Worm (Caenorhabditis elegans): ENCODE measurements around the gene unc-39.

The unc-39 gene

ce11 chrV:14350949-14351348, 21.9 kb upstream of the unc-39 start:
- TF ChIP-seq snpc-1.1 (tag; optimal IDR thresholded peaks at IDR 0.05; ENCODE audit: insufficient read depth) (no peak), pbrm-1 (GFP tag; IDR thresholded peaks at IDR 0.05) (peak; percentile 68; the same call in 1 of the 2 replicates), ceh-91 (GFP tag; IDR thresholded peaks at IDR 0.05) (no peak), ets-4 (GFP tag; optimal IDR thresholded peaks at IDR 0.05) (peak; percentile 84), attf-6 (GFP tag; IDR thresholded peaks at IDR 0.05) (no peak), F22D6.2 (tag; optimal IDR thresholded peaks at IDR 0.05) (no peak), tbx-9 (tag; optimal IDR thresholded peaks at IDR 0.05; ENCODE audit: borderline replicate concordance) (no peak), zfh-2 (GFP tag; conservative IDR thresholded peaks at IDR 0.05) (peak; percentile 99), cebp-2 (GFP tag; IDR thresholded peaks at IDR 0.05) (no peak), Y67H2A.10 (GFP tag; conservative IDR thresholded peaks at IDR 0.05) (peak; percentile 85), chd-7 (tag; optimal IDR thresholded peaks at IDR 0.05) (peak; percentile 23), egrh-3 (GFP tag; IDR thresholded peaks at IDR 0.05) (peak; percentile 89), ZK185.1 (tag; optimal IDR thresholded peaks at IDR 0.05; ENCODE audit: poor library complexity, severe bottlenecking) (peak; percentile 72), snpc-3.4 (tag; optimal IDR thresholded peaks at IDR 0.05) (no peak), F57A8.1 (GFP tag; optimal IDR thresholded peaks at IDR 0.05) (no peak), ekl-4 (GFP tag; IDR thresholded peaks at IDR 0.05) (peak; percentile 85), mes-4 (tag; optimal IDR thresholded peaks at IDR 0.05) (no peak), B0019.2 (GFP tag; conservative IDR thresholded peaks at IDR 0.05) (no peak), let-607 (tag; optimal IDR thresholded peaks at IDR 0.05) (peak; percentile 75 to 87), F55B11.4 (tag; optimal IDR thresholded peaks at IDR 0.05; ENCODE audit: borderline replicate concordance, insufficient read depth) (no peak), zim-3 (tag; optimal IDR thresholded peaks at IDR 0.05) (no peak), F52B5.7 (tag; optimal IDR thresholded peaks at IDR 0.05) (peak; percentile 46), akir-1 (GFP tag; optimal IDR thresholded peaks at IDR 0.05) (peak; percentile 18), lin-35 (GFP tag; optimal IDR thresholded peaks at IDR 0.05) (peak in 1 of 3 experiments; percentile 69), hsf-1 (GFP tag; IDR thresholded peaks at IDR 0.05) (no peak), unc-130 (GFP tag; optimal IDR thresholded peaks at IDR 0.05) (no peak), K12H6.12 (tag; optimal IDR thresholded peaks at IDR 0.05) (peak; percentile 67), lin-54 (GFP tag; optimal IDR thresholded peaks at IDR 0.05) (peak; percentile 77), B0261.1 (tag; optimal IDR thresholded peaks at IDR 0.05) (no peak), nfyb-1 (GFP tag; IDR thresholded peaks at IDR 0.05) (peak; percentile 89), hlh-26 (GFP tag; conservative IDR thresholded peaks at IDR 0.05) (no peak), hlh-12 (tag; optimal IDR thresholded peaks at IDR 0.05) (no peak), fkh-3 (tag; optimal IDR thresholded peaks at IDR 0.05) (no peak), bed-2 (GFP tag; IDR thresholded peaks at IDR 0.05) (0 out of 2 replicates have a peak, but pooled peaks have one; percentile 17), dpl-1 (GFP tag; optimal IDR thresholded peaks at IDR 0.05) (peak; percentile 1), nfya-1 (tag; optimal IDR thresholded peaks at IDR 0.05; ENCODE audit: borderline replicate concordance, insufficient read depth) (no peak), madf-3 (GFP tag; IDR thresholded peaks at IDR 0.05) (0 out of 2 replicates have a peak, but pooled peaks have one; percentile 18), F33H1.4 (GFP tag; IDR thresholded peaks at IDR 0.05) (no peak), xnd-1 (tag; optimal IDR thresholded peaks at IDR 0.05) (no peak), sdz-38 (tag; optimal IDR thresholded peaks at IDR 0.05) (no peak), gei-17 (GFP tag; optimal IDR thresholded peaks at IDR 0.05) (no peak), D2030.7 (GFP tag; IDR thresholded peaks at IDR 0.05) (no peak), C06A6.2 (GFP tag; conservative IDR thresholded peaks at IDR 0.05) (peak; percentile 59; the same call in 1 of the 2 replicates), C17E4.6 (GFP tag; IDR thresholded peaks at IDR 0.05) (0 out of 2 replicates have a peak, but pooled peaks have one; percentile 41), Y53F4B.3 (GFP tag; IDR thresholded peaks at IDR 0.05) (no peak), madf-10 (tag; optimal IDR thresholded peaks at IDR 0.05) (peak; percentile 98), snpc-4 (GFP tag; optimal IDR thresholded peaks at IDR 0.05) (no peak), snpc-4 (tag; optimal IDR thresholded peaks at IDR 0.05) (peak; percentile 27 to 70 (median 58))

Data from whole organism, young adult.